Worm (Caenorhabditis elegans) whole organism, late embryonic: Measurements from ENCODE around the gene F21F8.5.

Experiments
- T23F11.4 ChIP-seq: fragments of 200-800 bp; sonication (Bioruptor generic); optimal IDR thresholded peaks from 2 replicates; lab custom pipeline; 2018; ENCODE audit warnings: mild to moderate bottlenecking, missing genetic modification characterization, missing compliant biosample characterization
- Y22D7AL.16 ChIP-seq: sonication (generic microtip); optimal IDR thresholded peaks from 2 replicates; lab custom pipeline; 2016; ENCODE audit warnings: missing genetic modification characterization, missing compliant biosample characterization
- ama-1 ChIP-seq: fragments of 150-350 bp; optimal IDR thresholded peaks from 2 replicates; lab custom pipeline; 2014
- ceh-14 ChIP-seq: sonication (generic microtip); optimal IDR thresholded peaks from 2 replicates; lab custom pipeline; 2016; ENCODE audit warnings: missing genotype, missing genetic modification characterization, missing compliant biosample characterization
- ceh-18 ChIP-seq: sonication (generic microtip); optimal IDR thresholded peaks from 2 replicates; lab custom pipeline; 2016; ENCODE audit warnings: missing genetic modification characterization, missing compliant biosample characterization
- ceh-19 ChIP-seq: fragments of 200-800 bp; sonication (Bioruptor generic); optimal IDR thresholded peaks from 2 replicates; lab custom pipeline; 2018; ENCODE audit warnings: mild to moderate bottlenecking, missing genetic modification characterization, missing compliant biosample characterization
- ceh-22 ChIP-seq: sonication (generic microtip); optimal IDR thresholded peaks from 2 replicates; lab custom pipeline; 2017; ENCODE audit warnings: missing biosample characterization, missing genetic modification characterization
- ceh-24 ChIP-seq: sonication (generic microtip); optimal IDR thresholded peaks from 2 replicates; lab custom pipeline; 2016; ENCODE audit warnings: mild to moderate bottlenecking, missing genetic modification characterization, missing compliant biosample characterization
- ceh-30 ChIP-seq: fragments of 150-350 bp; optimal IDR thresholded peaks from 2 replicates; lab custom pipeline; 2014; ENCODE audit warnings: missing biosample characterization, missing genetic modification characterization
- ceh-45 ChIP-seq: fragments of 200-800 bp; sonication (Bioruptor generic); IDR thresholded peaks from 2 replicates; pipeline ENCODE4 v1.3.6; 2022; ENCODE audit warnings: missing genetic modification reagents, missing genetic modification characterization, missing compliant biosample characterization
- ceh-6 ChIP-seq: fragments of 200-800 bp; sonication (Bioruptor generic); optimal IDR thresholded peaks from 2 replicates; lab custom pipeline; 2018; ENCODE audit warnings: mild to moderate bottlenecking, missing genetic modification characterization, missing compliant biosample characterization
- ceh-9 ChIP-seq: sonication (generic microtip); optimal IDR thresholded peaks from 2 replicates; lab custom pipeline; 2016; ENCODE audit warnings: mild to moderate bottlenecking, missing genetic modification characterization, inconsistent platforms, missing compliant biosample characterization
- che-1 ChIP-seq: sonication (generic microtip); optimal IDR thresholded peaks from 2 replicates; lab custom pipeline; 2016; ENCODE audit warnings: mild to moderate bottlenecking, missing genetic modification characterization, missing compliant biosample characterization
- elt-2 ChIP-seq: sonication (generic microtip); optimal IDR thresholded peaks from 2 replicates; lab custom pipeline; 2016; ENCODE audit warnings: missing genetic modification reagents, missing genetic modification characterization, missing compliant biosample characterization
- ets-4 ChIP-seq: sonication (generic microtip); optimal IDR thresholded peaks from 2 replicates; lab custom pipeline; 2016; ENCODE audit warnings: missing genetic modification characterization, missing compliant biosample characterization
- eyg-1 ChIP-seq: sonication (generic microtip); optimal IDR thresholded peaks from 2 replicates; lab custom pipeline; 2016; ENCODE audit warnings: missing genotype, missing genetic modification characterization, missing compliant biosample characterization
- fkh-10 ChIP-seq: fragments of 150-350 bp; optimal IDR thresholded peaks from 2 replicates; lab custom pipeline; 2014; ENCODE audit warnings: missing biosample characterization, missing genetic modification reagents, missing genetic modification characterization
- hlh-13 ChIP-seq: fragments of 200-800 bp; sonication (Bioruptor generic); optimal IDR thresholded peaks from 2 replicates; lab custom pipeline; 2018; ENCODE audit warnings: mild to moderate bottlenecking, missing genetic modification characterization, missing compliant biosample characterization
- hlh-15 ChIP-seq: sonication (generic microtip); optimal IDR thresholded peaks from 2 replicates; lab custom pipeline; 2016; ENCODE audit warnings: missing genetic modification characterization, missing compliant biosample characterization
- hlh-30 ChIP-seq: sonication (generic microtip); optimal IDR thresholded peaks from 2 replicates; lab custom pipeline; 2017; ENCODE audit warnings: antibody characterized with exemption, missing genetic modification characterization, missing compliant biosample characterization; ENCODE audit not compliant: insufficient read depth
- lim-6 ChIP-seq: sonication (generic microtip); optimal IDR thresholded peaks from 2 replicates; lab custom pipeline; 2016; ENCODE audit warnings: missing genetic modification characterization, missing compliant biosample characterization
- nfya-1 ChIP-seq: sonication (generic microtip); optimal IDR thresholded peaks from 2 replicates; lab custom pipeline; 2017; ENCODE audit warnings: missing genetic modification characterization, mild to moderate bottlenecking, missing compliant biosample characterization, antibody characterized with exemption, moderate library complexity
- nhr-11 ChIP-seq: fragments of 150-350 bp; optimal IDR thresholded peaks from 2 replicates; lab custom pipeline; 2014; ENCODE audit warnings: missing biosample characterization, missing genetic modification characterization
- nhr-232 ChIP-seq: sonication (generic microtip); optimal IDR thresholded peaks from 2 replicates; lab custom pipeline; 2016; ENCODE audit warnings: missing genetic modification characterization, missing compliant biosample characterization
- pat-9 ChIP-seq: fragments of 200-800 bp; sonication (Bioruptor generic); optimal IDR thresholded peaks from 2 replicates; lab custom pipeline; 2018; ENCODE audit warnings: mild to moderate bottlenecking, missing genetic modification characterization, moderate library complexity, missing compliant biosample characterization
- pax-1 ChIP-seq: fragments of 150-350 bp; optimal IDR thresholded peaks from 2 replicates; lab custom pipeline; 2014; ENCODE audit warnings: missing biosample characterization, missing genetic modification characterization
- pha-4 ChIP-seq: fragments of 150-350 bp; optimal IDR thresholded peaks from 2 replicates; lab custom pipeline; 2018; ENCODE audit warnings: missing biosample characterization, missing genetic modification reagents, missing genetic modification characterization
- pqm-1 ChIP-seq: sonication (generic microtip); optimal IDR thresholded peaks from 2 replicates; lab custom pipeline; 2016; ENCODE audit warnings: missing genetic modification characterization, missing compliant biosample characterization
- pros-1 ChIP-seq: fragments of 150-350 bp; optimal IDR thresholded peaks from 2 replicates; lab custom pipeline; 2014; ENCODE audit warnings: missing biosample characterization, missing genetic modification reagents, missing genetic modification characterization
- ref-2 ChIP-seq: sonication (generic microtip); optimal IDR thresholded peaks from 2 replicates; lab custom pipeline; 2016; ENCODE audit warnings: missing genetic modification characterization, missing compliant biosample characterization
- sox-4 ChIP-seq: sonication (generic microtip); optimal IDR thresholded peaks from 2 replicates; lab custom pipeline; 2017; ENCODE audit warnings: mild to moderate bottlenecking, missing genetic modification characterization, inconsistent platforms, missing compliant biosample characterization
- syd-9 ChIP-seq: sonication (generic microtip); optimal IDR thresholded peaks from 2 replicates; lab custom pipeline; 2016; ENCODE audit warnings: mild to moderate bottlenecking, missing genetic modification characterization, moderate library complexity, missing compliant biosample characterization
- ttx-3 ChIP-seq: sonication (generic microtip); optimal IDR thresholded peaks from 2 replicates; lab custom pipeline; 2016; ENCODE audit warnings: missing genetic modification reagents, missing genetic modification characterization, missing compliant biosample characterization
- unc-3 ChIP-seq, 2 experiments: fragments of 200-800 bp in 1 of 2; sonication (Bioruptor generic) in 1 of 2; sonication (generic microtip) in 1 of 2; conservative IDR thresholded peaks in 1 of 2; optimal IDR thresholded peaks in 1 of 2; 2 replicates each; pipeline versions ENCODE4 v1.3.6 to Lab custom; 2016 to 2022; ENCODE audit warnings: missing compliant biosample characterization in 2 of 2, missing genetic modification characterization in 2 of 2, missing genetic modification reagents in 1 of 2
- unc-55 ChIP-seq: sonication (generic microtip); optimal IDR thresholded peaks from 2 replicates; lab custom pipeline; 2017; ENCODE audit warnings: missing biosample characterization, missing genetic modification reagents, missing genetic modification characterization
- unc-86 ChIP-seq: sonication (generic microtip); optimal IDR thresholded peaks from 2 replicates; lab custom pipeline; 2016; ENCODE audit warnings: missing genetic modification characterization, missing compliant biosample characterization
- zip-5 ChIP-seq: sonication (generic microtip); optimal IDR thresholded peaks from 2 replicates; lab custom pipeline; 2016; ENCODE audit warnings: missing genetic modification characterization, missing compliant biosample characterization
- ztf-16 ChIP-seq: sonication (generic microtip); optimal IDR thresholded peaks from 2 replicates; lab custom pipeline; 2017; ENCODE audit warnings: missing genetic modification characterization, missing compliant biosample characterization

F21F8.5 gene

DNA sequence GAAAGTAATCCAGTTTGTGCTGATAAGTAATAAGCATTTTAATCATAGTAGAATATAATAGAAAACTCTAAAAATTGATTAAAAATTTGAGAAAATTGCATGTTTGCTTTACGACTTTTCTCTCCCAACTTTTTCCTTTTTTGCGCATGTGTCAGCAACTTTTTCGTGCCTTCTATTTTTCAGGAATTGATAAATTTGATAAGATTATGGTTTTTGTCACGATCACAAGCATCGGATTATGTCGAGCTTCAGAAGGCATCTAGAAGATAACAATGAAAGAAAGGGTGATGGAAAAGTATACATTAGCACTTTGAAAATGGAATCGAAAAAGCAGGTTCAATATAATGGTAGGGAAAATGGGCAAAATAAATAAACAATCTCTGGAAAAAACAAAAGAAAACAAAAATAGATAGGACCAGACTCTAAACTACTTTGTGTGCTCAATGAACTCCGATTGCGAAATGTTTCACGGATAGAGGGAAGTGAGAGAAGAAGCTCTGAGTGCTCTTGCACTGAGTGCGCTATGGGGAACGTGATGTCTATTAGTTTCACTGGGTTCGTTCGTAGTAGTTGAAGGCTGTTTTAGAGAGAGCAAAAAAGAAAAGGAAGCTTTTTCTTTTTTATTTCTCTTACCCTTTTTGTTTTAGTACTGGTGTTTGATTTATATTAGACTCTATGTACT is 22.1 kb upstream of the F21F8.5 start:
- no peak for TF ChIP-seq ceh-14 (tag; lab: Kevin White, UChicago)
- no peak for TF ChIP-seq syd-9
- TF ChIP-seq che-1 (tag; lab: Kevin White, UChicago), result no peak
- TF ChIP-seq pat-9, result no peak
- TF ChIP-seq fkh-10 (GFP tag; lab: Kevin White, UChicago), result no peak
- no peak for TF ChIP-seq ceh-30
- TF ChIP-seq ceh-24 (tag; lab: Kevin White, UChicago), result no peak
- TF ChIP-seq ceh-18, result no peak
- TF ChIP-seq pha-4 (tag; lab: Kevin White, UChicago), result no peak
- no peak for TF ChIP-seq zip-5 (tag; lab: Kevin White, UChicago)
- TF ChIP-seq pros-1 (tag; lab: Kevin White, UChicago), result no peak
- TF ChIP-seq unc-3 (GFP tag; conservative IDR thresholded peaks at IDR 0.05; lab: Robert Waterston, UW), result no peak
- no peak for TF ChIP-seq unc-3 (tag; optimal IDR thresholded peaks at IDR 0.05; lab: Kevin White, UChicago)

ce11 chrV:8285455-8285854 is 19.3 kb upstream of the F21F8.5 start:
- TF ChIP-seq sox-4 (tag; lab: Kevin White, UChicago) (no peak), T23F11.4 (no peak), nhr-232 (no peak), nfya-1 (tag; lab: Kevin White, UChicago) (no peak), nhr-11 (no peak), unc-86 (no peak), pha-4 (tag; lab: Kevin White, UChicago) (no peak)

DNA sequence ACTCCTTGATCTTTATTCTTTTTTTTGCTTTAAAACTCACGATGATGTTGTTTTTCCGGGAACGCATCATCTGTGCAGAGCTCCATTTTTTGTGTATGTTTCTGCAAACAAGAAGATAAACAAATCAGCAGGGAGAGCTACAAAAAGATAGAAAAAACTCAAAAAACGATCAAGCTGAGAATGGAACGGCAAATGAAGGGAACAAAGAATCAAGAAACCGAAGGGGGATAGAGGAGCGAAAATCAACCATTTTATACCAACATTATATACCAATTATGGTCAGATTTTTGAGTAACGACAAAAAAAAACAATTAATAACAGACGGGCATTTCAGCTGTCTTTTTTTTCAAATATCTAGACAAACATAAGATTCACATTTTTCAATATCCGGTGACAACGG is 18.7 kb upstream of the F21F8.5 start, which contains the start of gene slc-17.5:
slc-17.5 (minus strand) TSS at position 101 of the 400 bp plus-strand sequence.
- TF ChIP-seq pax-1 (no peak), hlh-30 (tag; lab: Kevin White, UChicago) (no peak), hlh-13 (GFP tag; lab: Kevin White, UChicago) (no peak), ama-1 (lab: Kevin White, UChicago) (no peak), pqm-1 (tag; lab: Kevin White, UChicago) (no peak), ceh-24 (tag; lab: Kevin White, UChicago) (no peak), ceh-22 (tag; lab: Kevin White, UChicago) (no peak), ztf-16 (tag; lab: Kevin White, UChicago) (no peak), ets-4 (tag; lab: Kevin White, UChicago) (no peak)

DNA sequence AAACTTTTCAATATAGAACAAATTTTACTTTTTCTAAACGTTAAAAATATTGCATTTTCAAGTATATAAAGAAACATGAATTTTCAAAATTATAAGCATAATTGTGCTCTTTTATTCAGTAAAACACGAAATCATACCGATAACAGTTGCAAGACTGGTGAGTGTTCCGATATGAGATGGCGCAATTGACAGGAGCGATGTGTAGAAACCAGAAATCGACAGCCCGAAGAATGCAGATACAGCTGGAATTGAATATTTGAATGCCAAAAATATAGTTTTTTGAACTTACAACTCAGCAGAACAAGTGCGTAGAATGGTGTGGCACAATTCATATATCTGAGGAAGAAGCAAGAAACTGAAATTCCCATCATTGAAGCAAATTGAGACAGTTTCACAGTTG is 16.8 kb upstream of the F21F8.5 start:
- no peak for TF ChIP-seq ceh-9 (tag; lab: Kevin White, UChicago)
- TF ChIP-seq ceh-45 (GFP tag; lab: Robert Waterston, UW), result no peak
- TF ChIP-seq lim-6 (tag; lab: Kevin White, UChicago), result no peak
- TF ChIP-seq ref-2 (tag; lab: Kevin White, UChicago), result no peak
- TF ChIP-seq eyg-1 (tag; lab: Kevin White, UChicago), result no peak
- no peak for TF ChIP-seq unc-55
- TF ChIP-seq ceh-18, result no peak

- no peak for TF ChIP-seq ceh-24 (tag; lab: Kevin White, UChicago)
- no peak for TF ChIP-seq pax-1
- no peak for TF ChIP-seq Y22D7AL.16 (tag; lab: Kevin White, UChicago)
- TF ChIP-seq ceh-19, result no peak
- TF ChIP-seq unc-86, result no peak
- no peak for TF ChIP-seq unc-55
- no peak for TF ChIP-seq ceh-6 (GFP tag; lab: Kevin White, UChicago)
- no peak for TF ChIP-seq ceh-22 (tag; lab: Kevin White, UChicago)
- TF ChIP-seq ceh-18, result no peak
- TF ChIP-seq ttx-3 (tag; lab: Kevin White, UChicago), result no peak
- no peak for TF ChIP-seq ceh-45 (GFP tag; lab: Robert Waterston, UW)
- TF ChIP-seq T23F11.4, result no peak
- TF ChIP-seq hlh-15 (tag; lab: Kevin White, UChicago), result no peak
- TF ChIP-seq nhr-232, result no peak
- TF ChIP-seq hlh-13 (GFP tag; lab: Kevin White, UChicago), result no peak
- no peak for TF ChIP-seq elt-2 (tag; lab: Kevin White, UChicago)
These were observed 15.5 kb upstream of the F21F8.5 start for ce11 chrV:8281646-8282045.
